Worm (Caenorhabditis elegans) whole organism, L4 larva: ENCODE measurements around the gene clec-227.

Source experiments
- pqm-1 ChIP-seq: sonication (generic microtip); optimal IDR thresholded peaks from 2 replicates; lab custom pipeline; 2017; ENCODE audit warnings: missing biosample characterization, missing genetic modification characterization
- unc-62 ChIP-seq, 3 experiments: fragments of 150-350 bp in 1 of 3; sonication (generic microtip); optimal IDR thresholded peaks in 2 of 3; peaks in 1 of 3; 1 replicate in 1 of 3; 2 replicates in 2 of 3; lab custom pipeline; 2014 to 2017; ENCODE audit warnings: missing biosample characterization in 3 of 3, missing genetic modification characterization in 3 of 3, missing genetic modification reagents in 3 of 3, missing genotype in 1 of 3

- TF ChIP-seq pqm-1 (tag; lab: Kevin White, UChicago) (no peak), unc-62 (GFP tag; optimal IDR thresholded peaks at IDR 0.05 in 1 of 2; lab: Kevin White, UChicago) (peak in 1 of 2 experiments; percentile 88), unc-62 (tag; optimal IDR thresholded peaks at IDR 0.05; lab: Kevin White, UChicago) (no peak)
These were observed 3.4 kb upstream of the clec-227 start, which contains the start of gene clec-57 for ce11 chrV:14468931-14469330.
